Fruit fly (Drosophila melanogaster) whole organism, adult: Measurements from ENCODE around the gene CG6656.

Experiments
- CG11617 ChIP-seq: fragments of 200-800 bp; sonication (Bioruptor generic); optimal IDR thresholded peaks from 2 replicates; lab custom pipeline; 2017; ENCODE audit warnings: mild to moderate bottlenecking, missing biosample characterization, missing genetic modification reagents, missing genetic modification characterization
- CG12768 ChIP-seq: fragments of 200-800 bp; sonication (Bioruptor generic); optimal IDR thresholded peaks from 2 replicates; lab custom pipeline; 2017; ENCODE audit warnings: missing biosample characterization, missing genetic modification characterization, mild to moderate bottlenecking, moderate library complexity, missing genetic modification reagents
- CG14711 ChIP-seq: fragments of 200-800 bp; sonication (Bioruptor generic); optimal IDR thresholded peaks from 2 replicates; lab custom pipeline; 2018; ENCODE audit warnings: missing biosample characterization, mild to moderate bottlenecking, missing genetic modification characterization, moderate library complexity
- CG1620 ChIP-seq: fragments of 200-800 bp; sonication (Bioruptor generic); optimal IDR thresholded peaks from 2 replicates; lab custom pipeline; 2016; ENCODE audit warnings: missing biosample characterization, missing genetic modification characterization
- CG33017 ChIP-seq: fragments of 200-800 bp; sonication (Bioruptor generic); optimal IDR thresholded peaks from 2 replicates; lab custom pipeline; 2018; ENCODE audit warnings: missing biosample characterization, mild to moderate bottlenecking, missing genetic modification characterization, moderate library complexity
- CG5204 ChIP-seq: fragments of 200-800 bp; sonication (Bioruptor generic); optimal IDR thresholded peaks from 2 replicates; lab custom pipeline; 2016; ENCODE audit warnings: missing biosample characterization, missing genetic modification characterization
- CG7045 ChIP-seq: fragments of 200-800 bp; sonication (Bioruptor generic); optimal IDR thresholded peaks from 2 replicates; lab custom pipeline; 2017; ENCODE audit warnings: missing biosample characterization, mild to moderate bottlenecking, missing genetic modification characterization
- CG7101 ChIP-seq: fragments of 200-800 bp; sonication (Bioruptor generic); optimal IDR thresholded peaks from 2 replicates; lab custom pipeline; 2018; ENCODE audit warnings: missing biosample characterization, mild to moderate bottlenecking, missing genetic modification characterization, moderate library complexity
- Clk ChIP-seq: fragments of 200-800 bp; sonication (Bioruptor generic); optimal IDR thresholded peaks from 2 replicates; lab custom pipeline; 2017; ENCODE audit warnings: missing biosample characterization, missing genetic modification characterization
- Crg-1 ChIP-seq: fragments of 200-800 bp; sonication (Bioruptor generic); optimal IDR thresholded peaks from 2 replicates; lab custom pipeline; 2016; ENCODE audit warnings: missing biosample characterization, missing genetic modification characterization
- Hr96 ChIP-seq: fragments of 200-800 bp; sonication (Bioruptor generic); optimal IDR thresholded peaks from 2 replicates; lab custom pipeline; 2016; ENCODE audit warnings: missing biosample characterization, missing genetic modification characterization
- Mnt ChIP-seq: fragments of 200-800 bp; sonication (Bioruptor generic); optimal IDR thresholded peaks from 2 replicates; lab custom pipeline; 2016; ENCODE audit warnings: missing biosample characterization, mild to moderate bottlenecking, missing genetic modification characterization
- bab1 ChIP-seq: fragments of 200-800 bp; sonication (Bioruptor generic); optimal IDR thresholded peaks from 3 replicates; lab custom pipeline; 2019; ENCODE audit warnings: missing biosample characterization, mild to moderate bottlenecking, missing genetic modification characterization, moderate library complexity
- cic ChIP-seq: fragments of 200-800 bp; sonication (Bioruptor generic); optimal IDR thresholded peaks from 2 replicates; lab custom pipeline; 2017; ENCODE audit warnings: missing biosample characterization, mild to moderate bottlenecking, missing genetic modification characterization, moderate library complexity
- cnc ChIP-seq, 2 experiments: fragments of >200 bp; optimal IDR thresholded peaks; 2 replicates each; lab custom pipeline; 2017
- kay ChIP-seq: fragments of 200-800 bp; sonication (Bioruptor generic); peaks from one replicate; lab custom pipeline; 2016; ENCODE audit warnings: missing biosample characterization, missing genetic modification characterization, borderline replicate concordance
- ovo ChIP-seq: fragments of 200-800 bp; sonication (Bioruptor generic); optimal IDR thresholded peaks from 2 replicates; lab custom pipeline; 2016; ENCODE audit warnings: missing biosample characterization, missing genetic modification characterization
- pad ChIP-seq: fragments of 200-800 bp; sonication (Bioruptor generic); optimal IDR thresholded peaks from 3 replicates; lab custom pipeline; 2017; ENCODE audit warnings: missing biosample characterization, missing genetic modification characterization, mild to moderate bottlenecking, moderate library complexity, missing genetic modification reagents
- tj ChIP-seq: fragments of 200-800 bp; sonication (Bioruptor generic); optimal IDR thresholded peaks from 3 replicates; lab custom pipeline; 2017; ENCODE audit warnings: missing biosample characterization, mild to moderate bottlenecking, missing genetic modification characterization, moderate library complexity
- toe ChIP-seq: fragments of 200-800 bp; sonication (Bioruptor generic); optimal IDR thresholded peaks from 2 replicates; lab custom pipeline; 2016; ENCODE audit warnings: missing biosample characterization, missing genetic modification characterization

The CG6656 gene

dm6 chr3R:21857509-21857908 is 17.6 kb upstream of the CG6656 start:
- TF ChIP-seq CG33017 (no peak), toe (GFP tag; lab: Kevin White, UChicago) (no peak), Mnt (GFP tag; lab: Kevin White, UChicago) (no peak), Clk (GFP tag; lab: Kevin White, UChicago) (no peak), CG5204 (GFP tag; lab: Kevin White, UChicago) (no peak), CG12768 (GFP tag; lab: Kevin White, UChicago) (no peak), ovo (GFP tag; lab: Kevin White, UChicago) (no peak), CG11617 (no peak)

DNA sequence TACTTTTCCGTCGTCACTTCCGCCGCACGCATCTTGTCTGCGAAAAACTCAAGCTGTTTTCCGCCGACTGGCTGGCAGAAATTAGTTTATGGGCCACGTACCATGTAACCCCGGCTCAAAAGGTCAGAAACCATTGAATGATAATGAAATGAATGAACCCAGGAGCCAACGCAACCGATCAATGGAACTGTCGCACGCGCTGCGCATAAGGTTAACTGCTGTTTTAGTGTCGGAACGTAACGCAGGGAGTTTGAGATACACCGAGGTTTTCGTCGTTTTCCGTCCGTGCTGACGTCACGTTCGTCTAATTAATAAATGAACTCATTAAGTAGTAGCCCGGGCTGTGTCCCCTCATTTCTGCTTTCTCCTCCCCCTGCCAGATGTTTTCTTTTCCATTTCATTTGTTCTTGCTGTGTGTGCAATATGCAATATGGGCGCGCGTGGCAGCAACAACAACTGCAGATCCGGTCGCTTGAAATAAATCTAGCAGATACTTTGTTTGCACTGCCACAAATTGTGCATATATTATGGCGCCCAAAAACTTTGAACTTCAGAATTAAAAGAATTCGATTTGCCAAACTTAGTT is 16.7 kb upstream of the CG6656 start:
- TF ChIP-seq tj = peak; percentile 34
- TF ChIP-seq CG14711 (tag; lab: Kevin White, UChicago) = no peak

- TF ChIP-seq kay = peak; percentile 33
- TF ChIP-seq CG14711 (tag; lab: Kevin White, UChicago) = no peak
These were observed 15.6 kb upstream of the CG6656 start for dm6 chr3R:21859509-21859908.

DNA sequence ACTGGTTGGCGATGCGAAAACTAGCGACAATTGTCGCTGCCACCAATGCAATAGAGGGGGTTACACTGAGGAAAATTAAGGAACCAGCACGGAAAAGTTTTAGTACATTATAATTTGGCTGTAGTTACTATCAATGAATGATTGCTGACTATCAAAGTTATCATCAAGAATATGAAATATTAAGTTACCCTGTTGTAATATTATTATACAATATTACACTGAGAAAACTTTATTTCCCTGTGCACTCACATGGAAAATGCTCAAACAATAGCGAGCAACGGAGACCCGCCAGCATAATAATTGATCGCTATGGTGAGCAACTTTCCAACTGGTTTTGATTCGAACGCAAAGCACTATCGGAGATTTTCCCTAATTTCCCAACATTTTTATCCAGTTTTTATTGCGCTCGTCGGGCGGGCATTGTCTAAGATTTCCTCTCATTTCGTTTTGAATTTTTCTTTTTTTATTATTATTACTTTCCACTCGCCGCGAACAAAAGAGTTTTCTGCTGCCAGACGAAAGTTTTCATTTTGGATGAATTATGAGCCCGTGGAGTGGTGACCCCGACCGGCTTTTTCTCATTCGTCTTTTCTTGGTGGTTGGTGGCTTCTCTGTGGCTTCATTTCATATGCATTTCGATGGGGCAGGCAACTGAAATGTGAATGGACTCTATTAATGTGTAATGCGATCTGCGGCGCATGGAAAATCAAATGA is 12.8 kb upstream of the CG6656 start:
- TF ChIP-seq Clk (GFP tag; lab: Kevin White, UChicago) = no peak
- TF ChIP-seq bab1 (GFP tag; lab: Kevin White, UChicago) = no peak
- no peak for TF ChIP-seq ovo (GFP tag; lab: Kevin White, UChicago)

dm6 chr3R:21862868-21863267 is 12.2 kb upstream of the CG6656 start:
- TF ChIP-seq toe (GFP tag; lab: Kevin White, UChicago) (no peak), cic (GFP tag; lab: Kevin White, UChicago) (no peak), cnc (optimal IDR thresholded peaks at IDR 0.05; lab: Kevin White, UChicago) (no peak), CG11617 (no peak), kay (no peak), CG1620 (GFP tag; lab: Kevin White, UChicago) (no peak), CG7045 (GFP tag; lab: Kevin White, UChicago) (no peak), Hr96 (GFP tag; lab: Kevin White, UChicago) (no peak), CG12768 (GFP tag; lab: Kevin White, UChicago) (no peak), Mnt (GFP tag; lab: Kevin White, UChicago) (no peak), tj (no peak), bab1 (GFP tag; lab: Kevin White, UChicago) (no peak), CG14711 (tag; lab: Kevin White, UChicago) (no peak), CG7101 (tag; lab: Kevin White, UChicago) (no peak), pad (GFP tag; lab: Kevin White, UChicago) (no peak), CG33017 (no peak), Clk (GFP tag; lab: Kevin White, UChicago) (no peak), Crg-1 (GFP tag; lab: Kevin White, UChicago) (no peak), ovo (GFP tag; lab: Kevin White, UChicago) (no peak), CG5204 (GFP tag; lab: Kevin White, UChicago) (no peak)

dm6 chr3R:21863817-21864384 is 11.2 kb upstream of the CG6656 start:
- no peak for TF ChIP-seq CG1620 (GFP tag; lab: Kevin White, UChicago)
- no peak for TF ChIP-seq toe (GFP tag; lab: Kevin White, UChicago)
- TF ChIP-seq CG33017 = no peak
- TF ChIP-seq bab1 (GFP tag; lab: Kevin White, UChicago) = no peak
- no peak for TF ChIP-seq Clk (GFP tag; lab: Kevin White, UChicago)
- TF ChIP-seq cic (GFP tag; lab: Kevin White, UChicago) = no peak
- no peak for TF ChIP-seq cnc (optimal IDR thresholded peaks at IDR 0.05; lab: Kevin White, UChicago)
- no peak for TF ChIP-seq CG7101 (tag; lab: Kevin White, UChicago)
- no peak for TF ChIP-seq CG7045 (GFP tag; lab: Kevin White, UChicago)

DNA sequence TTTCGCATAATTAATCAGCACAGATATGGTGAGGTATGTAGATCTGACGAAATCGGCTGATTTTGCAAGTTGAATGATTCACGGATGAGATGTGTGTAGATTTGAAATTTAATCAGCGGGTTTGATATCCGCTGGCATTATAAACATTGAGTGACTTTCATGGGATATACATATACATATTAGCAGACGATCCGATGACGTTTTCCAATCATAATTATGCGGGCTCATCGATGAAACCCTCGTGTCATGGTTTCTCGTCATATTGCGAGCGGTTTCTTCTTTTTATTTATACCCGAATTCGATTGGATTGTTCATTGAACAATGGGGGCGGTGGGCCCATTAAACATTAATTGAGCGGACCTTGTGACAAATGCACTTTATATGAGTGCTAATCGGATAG is 10.6 kb upstream of the CG6656 start:
- TF ChIP-seq CG14711 (tag; lab: Kevin White, UChicago) = no peak
- TF ChIP-seq pad (GFP tag; lab: Kevin White, UChicago) = no peak
- TF ChIP-seq CG7101 (tag; lab: Kevin White, UChicago) = no peak
- TF ChIP-seq CG33017 = no peak
- TF ChIP-seq Clk (GFP tag; lab: Kevin White, UChicago) = no peak
- TF ChIP-seq kay = peak; percentile 7
